Worm (Caenorhabditis elegans) whole organism, L1 larva: Measurements from ENCODE around the gene Y51H4A.936.

Experiments
- C04F5.9 ChIP-seq: sonication (generic microtip); optimal IDR thresholded peaks from 2 replicates; lab custom pipeline; 2016; ENCODE audit warnings: missing genetic modification characterization, missing compliant biosample characterization
- C34B4.2 ChIP-seq: sonication (generic microtip); optimal IDR thresholded peaks from 2 replicates; lab custom pipeline; 2017; ENCODE audit warnings: mild to moderate bottlenecking, missing genetic modification characterization, missing compliant biosample characterization
- aha-1 ChIP-seq: fragments of 150-350 bp; optimal IDR thresholded peaks from 2 replicates; lab custom pipeline; 2014; ENCODE audit warnings: missing biosample characterization, missing genetic modification characterization
- aly-2 ChIP-seq: fragments of 150-350 bp; optimal IDR thresholded peaks from 2 replicates; lab custom pipeline; 2014; ENCODE audit warnings: missing biosample characterization, missing genetic modification characterization
- ama-1 ChIP-seq: fragments of 150-350 bp; optimal IDR thresholded peaks from 2 replicates; lab custom pipeline; 2014
- blmp-1 ChIP-seq: fragments of 150-350 bp; optimal IDR thresholded peaks from 2 replicates; lab custom pipeline; 2014; ENCODE audit warnings: missing biosample characterization, missing genetic modification characterization
- ceh-63 ChIP-seq: fragments of 200-800 bp; sonication (Bioruptor generic); optimal IDR thresholded peaks from 2 replicates; lab custom pipeline; 2018; ENCODE audit warnings: mild to moderate bottlenecking, missing genetic modification characterization, missing compliant biosample characterization
- ceh-88 ChIP-seq: fragments of 200-800 bp; sonication (Bioruptor generic); IDR thresholded peaks from 2 replicates; pipeline ENCODE4 v1.3.6; 2022; ENCODE audit warnings: missing genetic modification characterization, missing compliant biosample characterization
- ceh-90 ChIP-seq: sonication (generic microtip); optimal IDR thresholded peaks from 2 replicates; lab custom pipeline; 2016; ENCODE audit warnings: missing genetic modification characterization, missing compliant biosample characterization
- dpl-1 ChIP-seq, 3 experiments: fragments of 150-350 bp in 2 of 3; sonication (generic microtip) in 1 of 3; optimal IDR thresholded peaks; 2 replicates each; lab custom pipeline; 2014 to 2017; ENCODE audit warnings: missing biosample characterization in 3 of 3, missing genetic modification characterization in 3 of 3, missing genetic modification reagents in 3 of 3
- elt-2 ChIP-seq: sonication (generic microtip); optimal IDR thresholded peaks from 2 replicates; lab custom pipeline; 2016; ENCODE audit warnings: missing genetic modification characterization, mild to moderate bottlenecking, inconsistent platforms, missing compliant biosample characterization, missing genetic modification reagents
- elt-3 ChIP-seq, 6 experiments: fragments of 150-350 bp in 1 of 6; sonication (generic microtip); optimal IDR thresholded peaks; 2 replicates each; lab custom pipeline; 2017 to 2018; ENCODE audit warnings: missing biosample characterization in 6 of 6, missing genetic modification characterization in 6 of 6, inconsistent platforms in 1 of 6
- ets-5 ChIP-seq: fragments of 200-800 bp; sonication (Bioruptor generic); IDR thresholded peaks from 2 replicates; pipeline ENCODE4 v1.3.6; 2022; ENCODE audit warnings: missing genetic modification characterization, missing compliant biosample characterization
- fkh-4 ChIP-seq: sonication (generic microtip); optimal IDR thresholded peaks from 2 replicates; lab custom pipeline; 2016; ENCODE audit warnings: missing compliant biosample characterization, missing genetic modification characterization, borderline replicate concordance
- fos-1 ChIP-seq: fragments of 150-350 bp; optimal IDR thresholded peaks from 2 replicates; lab custom pipeline; 2014; ENCODE audit warnings: missing biosample characterization, missing genetic modification characterization
- grh-1 ChIP-seq: fragments of 200-800 bp; sonication (Bioruptor generic); IDR thresholded peaks from 2 replicates; pipeline ENCODE4 v1.3.6; 2022; ENCODE audit warnings: missing genetic modification reagents, missing genetic modification characterization, missing compliant biosample characterization
- hpl-2 ChIP-seq: fragments of 150-350 bp; optimal IDR thresholded peaks from 2 replicates; lab custom pipeline; 2014; ENCODE audit warnings: missing biosample characterization, missing genetic modification reagents, missing genetic modification characterization
- lin-13 ChIP-seq: fragments of 150-350 bp; optimal IDR thresholded peaks from 2 replicates; lab custom pipeline; 2014; ENCODE audit warnings: missing biosample characterization, missing genetic modification reagents, missing genetic modification characterization
- lin-35 ChIP-seq, 2 experiments: fragments of 150-350 bp; optimal IDR thresholded peaks; 2 replicates each; lab custom pipeline; 2014; ENCODE audit warnings: missing biosample characterization in 2 of 2, missing genetic modification characterization in 2 of 2, missing genetic modification reagents in 2 of 2
- lin-39 ChIP-seq: fragments of 150-350 bp; optimal IDR thresholded peaks from 2 replicates; lab custom pipeline; 2014; ENCODE audit warnings: missing biosample characterization, missing genetic modification reagents, missing genetic modification characterization
- lir-3 ChIP-seq: sonication (generic microtip); optimal IDR thresholded peaks from 2 replicates; lab custom pipeline; 2016; ENCODE audit warnings: mild to moderate bottlenecking, missing genetic modification characterization, moderate library complexity, missing compliant biosample characterization; ENCODE audit not compliant: poor library complexity
- lsy-2 ChIP-seq, 2 experiments: fragments of 150-350 bp; optimal IDR thresholded peaks; 2 replicates each; lab custom pipeline; 2014; ENCODE audit warnings: missing biosample characterization in 2 of 2, missing genetic modification characterization in 2 of 2
- mab-9 ChIP-seq: fragments of 200-800 bp; sonication (Bioruptor generic); IDR thresholded peaks from 2 replicates; pipeline ENCODE4 v1.3.6; 2022; ENCODE audit warnings: missing genetic modification reagents, missing genetic modification characterization, missing compliant biosample characterization
- nhr-11 ChIP-seq: fragments of 150-350 bp; optimal IDR thresholded peaks from 2 replicates; lab custom pipeline; 2014; ENCODE audit warnings: missing biosample characterization, missing genetic modification characterization
- nhr-20 ChIP-seq: sonication (generic microtip); optimal IDR thresholded peaks from 2 replicates; lab custom pipeline; 2016; ENCODE audit warnings: mild to moderate bottlenecking, missing genetic modification characterization, missing compliant biosample characterization
- nhr-237 ChIP-seq: fragments of 150-350 bp; optimal IDR thresholded peaks from 2 replicates; lab custom pipeline; 2014; ENCODE audit warnings: missing biosample characterization, missing genetic modification characterization
- nhr-28 ChIP-seq: fragments of 150-350 bp; optimal IDR thresholded peaks from 2 replicates; lab custom pipeline; 2014; ENCODE audit warnings: missing biosample characterization, missing genetic modification characterization
- nhr-47 ChIP-seq: sonication (generic microtip); optimal IDR thresholded peaks from 2 replicates; lab custom pipeline; 2016; ENCODE audit warnings: mild to moderate bottlenecking, missing genetic modification characterization, moderate library complexity, missing compliant biosample characterization
- nhr-85 ChIP-seq: sonication (generic microtip); peaks from one replicate; lab custom pipeline; 2016; ENCODE audit warnings: missing genetic modification characterization, inconsistent platforms, missing compliant biosample characterization
- pag-3 ChIP-seq: sonication (generic microtip); optimal IDR thresholded peaks from 2 replicates; lab custom pipeline; 2017; ENCODE audit warnings: missing genetic modification characterization, mild to moderate bottlenecking, missing compliant biosample characterization, antibody characterized with exemption, borderline replicate concordance; ENCODE audit not compliant: insufficient read depth
- pqm-1 ChIP-seq: sonication (generic microtip); optimal IDR thresholded peaks from 3 replicates; lab custom pipeline; 2017; ENCODE audit warnings: missing biosample characterization, missing genetic modification characterization
- skn-1 ChIP-seq: fragments of 150-350 bp; optimal IDR thresholded peaks from 2 replicates; lab custom pipeline; 2014; ENCODE audit warnings: missing biosample characterization, missing genetic modification characterization
- sup-37 ChIP-seq: fragments of 200-800 bp; sonication (Bioruptor generic); optimal IDR thresholded peaks from 2 replicates; lab custom pipeline; 2018; ENCODE audit warnings: mild to moderate bottlenecking, missing genetic modification characterization, missing compliant biosample characterization
- tbx-2 ChIP-seq: sonication (generic microtip); optimal IDR thresholded peaks from 2 replicates; lab custom pipeline; 2016; ENCODE audit warnings: missing genetic modification characterization, missing compliant biosample characterization
- unc-30 ChIP-seq: sonication (generic microtip); optimal IDR thresholded peaks from 2 replicates; lab custom pipeline; 2017; ENCODE audit warnings: missing biosample characterization, missing genetic modification characterization
- zip-4 ChIP-seq: fragments of 200-800 bp; sonication (Bioruptor generic); optimal IDR thresholded peaks from 2 replicates; lab custom pipeline; 2018; ENCODE audit warnings: mild to moderate bottlenecking, missing genetic modification characterization, moderate library complexity, missing compliant biosample characterization
- ztf-11 ChIP-seq, 2 experiments: sonication (generic microtip); optimal IDR thresholded peaks; 2 replicates each; lab custom pipeline; 2016 to 2017; ENCODE audit warnings: missing genetic modification characterization in 2 of 2, missing biosample characterization in 1 of 2, missing compliant biosample characterization in 1 of 2
- ztf-4 ChIP-seq: fragments of 150-350 bp; optimal IDR thresholded peaks from 2 replicates; lab custom pipeline; 2014; ENCODE audit warnings: missing biosample characterization, missing genetic modification characterization

The Y51H4A.936 gene

DNA sequence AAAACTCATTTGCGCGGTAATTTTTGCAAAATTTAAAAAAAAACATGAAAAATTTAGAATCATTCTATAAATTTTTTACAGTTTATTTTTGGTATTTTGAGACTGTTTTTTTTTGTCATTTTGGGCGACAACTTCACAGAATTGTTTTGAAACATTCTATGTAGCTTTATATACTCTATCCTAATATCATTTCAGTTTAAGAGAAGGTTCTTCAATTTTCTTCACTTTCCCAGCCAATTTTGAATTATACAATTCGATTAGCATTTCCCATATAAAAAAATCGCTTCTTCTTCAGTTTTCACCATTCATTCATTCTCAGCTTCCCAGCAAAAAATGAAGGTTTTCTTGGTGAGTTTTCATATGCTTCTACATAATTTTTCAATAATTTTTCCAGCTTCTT, 1.5 kb upstream of the Y51H4A.936 start, which contains the start of gene fipr-28:
Gene fipr-28 (plus strand): TSS at position 301 of the 400 bp plus-strand sequence.
- TF ChIP-seq nhr-28 (tag; lab: Kevin White, UChicago): no peak
- no peak for TF ChIP-seq mab-9 (GFP tag; lab: Robert Waterston, UW)
- no peak for TF ChIP-seq blmp-1 (tag; lab: Kevin White, UChicago)
- no peak for TF ChIP-seq ets-5 (GFP tag; lab: Robert Waterston, UW)
- no peak for TF ChIP-seq nhr-20
- TF ChIP-seq C04F5.9 (tag; lab: Kevin White, UChicago): no peak
- no peak for TF ChIP-seq lir-3 (tag; lab: Kevin White, UChicago)
- TF ChIP-seq dpl-1 (GFP tag; optimal IDR thresholded peaks at IDR 0.05; lab: Kevin White, UChicago): no peak
- TF ChIP-seq ztf-11 (tag; optimal IDR thresholded peaks at IDR 0.05; lab: Kevin White, UChicago): no peak
- no peak for TF ChIP-seq skn-1
- TF ChIP-seq aha-1 (tag; lab: Kevin White, UChicago): no peak
- no peak for TF ChIP-seq ceh-88 (GFP tag; lab: Robert Waterston, UW)
- no peak for TF ChIP-seq hpl-2 (GFP tag; lab: Kevin White, UChicago)
- no peak for TF ChIP-seq lin-35 (GFP tag; optimal IDR thresholded peaks at IDR 0.05; lab: Kevin White, UChicago)
- TF ChIP-seq fos-1 (tag; lab: Kevin White, UChicago): no peak
- no peak for TF ChIP-seq ama-1
- no peak for TF ChIP-seq lin-39 (tag; lab: Kevin White, UChicago)
- no peak for TF ChIP-seq tbx-2 (tag; lab: Kevin White, UChicago)
- TF ChIP-seq lsy-2 (tag; optimal IDR thresholded peaks at IDR 0.05; lab: Kevin White, UChicago): no peak
- no peak for TF ChIP-seq ceh-63 (GFP tag; lab: Kevin White, UChicago)
- TF ChIP-seq, all 84 proteins: peak for 0

DNA sequence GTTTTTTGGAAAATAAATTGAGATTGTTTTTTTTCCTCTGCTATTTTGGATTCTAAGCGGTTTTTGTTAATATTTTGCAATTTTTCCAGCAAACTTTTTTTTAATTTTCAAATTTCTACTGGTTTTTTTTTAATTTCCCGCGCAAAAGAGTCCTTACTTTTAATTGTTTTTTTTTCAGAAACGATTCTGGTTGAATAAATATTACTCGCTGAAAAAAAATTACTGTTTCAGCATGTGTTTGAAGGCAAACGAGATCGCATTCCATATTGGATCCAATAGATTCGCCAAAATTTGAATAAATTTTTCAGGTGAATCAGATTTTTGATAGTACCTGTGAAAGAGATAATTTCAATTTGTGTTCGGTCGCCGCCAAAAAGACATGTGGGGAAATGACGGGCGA, 625 bp downstream of the Y51H4A.936 start:
- TF ChIP-seq ztf-11 (tag; optimal IDR thresholded peaks at IDR 0.05; lab: Kevin White, UChicago) (no peak), elt-2 (tag; lab: Kevin White, UChicago) (no peak), C34B4.2 (no peak), lin-13 (GFP tag; lab: Kevin White, UChicago) (no peak), unc-30 (tag; lab: Kevin White, UChicago) (no peak), elt-3 (tag; optimal IDR thresholded peaks at IDR 0.05; lab: Kevin White, UChicago) (no peak), sup-37 (GFP tag; lab: Kevin White, UChicago) (no peak), fkh-4 (tag; lab: Kevin White, UChicago) (no peak), nhr-11 (no peak), nhr-47 (no peak), aly-2 (no peak), nhr-237 (tag; lab: Kevin White, UChicago) (no peak), blmp-1 (tag; lab: Kevin White, UChicago) (no peak)
- TF ChIP-seq, all 84 proteins: peak for 0

DNA sequence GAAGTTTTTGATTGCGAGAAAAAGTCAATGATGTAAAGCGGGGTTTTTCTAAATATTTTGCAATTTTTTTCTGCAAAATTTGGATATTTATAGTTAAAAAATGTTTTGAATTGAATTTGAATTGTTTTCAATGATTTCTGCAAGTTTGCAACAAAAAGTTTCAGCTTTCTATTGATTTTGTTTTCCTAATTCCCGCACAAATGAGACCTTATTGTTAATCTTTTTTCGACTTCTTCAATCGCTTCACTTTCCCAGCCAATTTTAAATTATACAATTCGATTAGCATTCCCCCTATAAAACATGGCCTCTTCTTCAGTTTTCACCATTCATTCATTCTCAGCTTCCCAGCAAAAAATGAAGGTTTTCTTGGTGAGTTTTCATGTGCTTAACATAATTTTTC, 1.4 kb downstream of the Y51H4A.936 start, which contains the start of gene fipr-27:
Gene fipr-27 (plus strand): TSS at position 301 of the 400 bp plus-strand sequence.
- no peak for TF ChIP-seq nhr-85
- TF ChIP-seq aly-2: no peak
- no peak for TF ChIP-seq pqm-1 (tag; lab: Kevin White, UChicago)
- TF ChIP-seq zip-4 (GFP tag; lab: Kevin White, UChicago): no peak
- TF ChIP-seq grh-1 (GFP tag; lab: Robert Waterston, UW): no peak
- no peak for TF ChIP-seq pag-3
- TF ChIP-seq ztf-4 (tag; lab: Kevin White, UChicago): no peak
- no peak for TF ChIP-seq lin-13 (GFP tag; lab: Kevin White, UChicago)
- no peak for TF ChIP-seq nhr-20
- TF ChIP-seq, all 84 proteins: peak for 0

DNA sequence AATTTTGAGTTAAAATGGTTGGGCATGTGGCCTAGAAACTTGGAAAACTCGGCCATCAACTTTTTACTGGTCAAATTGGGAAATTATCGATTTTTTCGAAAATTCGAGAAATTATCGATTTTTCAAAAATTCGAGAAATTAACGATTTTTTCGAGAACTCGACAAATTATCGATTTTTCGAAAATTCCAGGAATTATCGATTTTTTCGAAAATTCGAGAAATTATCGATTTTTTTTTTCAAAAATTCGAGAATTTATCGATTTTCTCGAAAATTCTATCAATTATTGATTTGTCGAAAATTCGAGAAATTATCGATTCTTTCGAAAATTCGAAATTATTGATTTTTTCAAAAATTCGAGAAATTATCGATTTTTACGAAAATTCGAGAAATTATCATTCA, 14.6 kb downstream of the Y51H4A.936 start:
- TF ChIP-seq ceh-90: no peak
